Fruit fly (Drosophila melanogaster) whole organism, embryonic: ENCODE results near the gene alpha4GT2.
A peak's percentile ranks its signal among the peaks of the same experiment; 100 is the strongest.

Source experiments
- CG10147 ChIP-seq: fragments of 200-800 bp; sonication (Bioruptor generic); optimal IDR thresholded peaks from 2 replicates; lab custom pipeline; 2019; ENCODE audit warnings: missing biosample characterization, mild to moderate bottlenecking, missing genetic modification characterization, moderate library complexity
- CG11398 ChIP-seq: fragments of 200-800 bp; sonication (Bioruptor generic); optimal IDR thresholded peaks from 2 replicates; lab custom pipeline; 2016; ENCODE audit warnings: missing biosample characterization, missing genetic modification characterization
- CG12299 ChIP-seq: fragments of 200-800 bp; sonication (Bioruptor generic); optimal IDR thresholded peaks from 2 replicates; lab custom pipeline; 2018; ENCODE audit warnings: missing biosample characterization, mild to moderate bottlenecking, missing genetic modification characterization
- CG13296 ChIP-seq: fragments of 200-800 bp; sonication (Bioruptor generic); optimal IDR thresholded peaks from 3 replicates; lab custom pipeline; 2018; ENCODE audit warnings: missing biosample characterization, mild to moderate bottlenecking, missing genetic modification characterization
- CG13775 ChIP-seq: fragments of 200-800 bp; sonication (Bioruptor generic); optimal IDR thresholded peaks from 3 replicates; lab custom pipeline; 2017; ENCODE audit warnings: missing biosample characterization, mild to moderate bottlenecking, missing genetic modification characterization
- CG14050 ChIP-seq: fragments of 200-800 bp; sonication (Bioruptor generic); IDR thresholded peaks from 3 replicates; pipeline ENCODE4 v1.3.6; 2022; ENCODE audit warnings: missing biosample characterization, missing genetic modification characterization
- CG14965 ChIP-seq: fragments of 200-800 bp; sonication (Bioruptor generic); optimal IDR thresholded peaks from 2 replicates; lab custom pipeline; 2016; ENCODE audit warnings: missing biosample characterization, missing genetic modification characterization, borderline replicate concordance
- CG15269 ChIP-seq: fragments of 200-800 bp; sonication (Bioruptor generic); optimal IDR thresholded peaks from 2 replicates; lab custom pipeline; 2018; ENCODE audit warnings: missing biosample characterization, mild to moderate bottlenecking, missing genetic modification characterization, moderate library complexity
- CG16863 ChIP-seq: fragments of 200-800 bp; sonication (Bioruptor generic); optimal IDR thresholded peaks from 3 replicates; lab custom pipeline; 2016; ENCODE audit warnings: missing biosample characterization, missing genetic modification characterization
- CG17328 ChIP-seq: fragments of 200-800 bp; sonication (Bioruptor generic); IDR thresholded peaks from 2 replicates; pipeline ENCODE4 v1.3.6; 2022; ENCODE audit warnings: missing biosample characterization, missing genetic modification characterization
- CG17385 ChIP-seq: fragments of 200-800 bp; sonication (Bioruptor generic); optimal IDR thresholded peaks from 3 replicates; lab custom pipeline; 2018; ENCODE audit warnings: missing biosample characterization, mild to moderate bottlenecking, missing genetic modification characterization
- CG2875 ChIP-seq: fragments of 200-800 bp; sonication (Bioruptor generic); optimal IDR thresholded peaks from 2 replicates; lab custom pipeline; 2017; ENCODE audit warnings: missing biosample characterization, mild to moderate bottlenecking, missing genetic modification characterization, missing genetic modification reagents
- CG31441 ChIP-seq: fragments of 200-800 bp; sonication (Bioruptor generic); IDR thresholded peaks from 2 replicates; pipeline ENCODE4 v1.3.6; 2022; ENCODE audit warnings: missing biosample characterization, missing genetic modification characterization
- CG32767 ChIP-seq: fragments of 200-800 bp; sonication (Bioruptor generic); IDR thresholded peaks from 2 replicates; pipeline ENCODE4 v1.3.6; 2022; ENCODE audit warnings: missing biosample characterization, missing genetic modification characterization
- CG32772 ChIP-seq: fragments of 200-800 bp; sonication (Bioruptor generic); IDR thresholded peaks from 2 replicates; pipeline ENCODE4 v1.3.6; 2022; ENCODE audit warnings: missing biosample characterization, missing genetic modification characterization
- CG33213 ChIP-seq: fragments of 200-800 bp; sonication (Bioruptor generic); optimal IDR thresholded peaks from 3 replicates; lab custom pipeline; 2016; ENCODE audit warnings: missing biosample characterization, missing genetic modification characterization
- CG33557 ChIP-seq: fragments of 200-800 bp; sonication (Bioruptor generic); optimal IDR thresholded peaks from 2 replicates; lab custom pipeline; 2019; ENCODE audit warnings: missing biosample characterization, mild to moderate bottlenecking, missing genetic modification characterization, moderate library complexity
- CG3726 ChIP-seq: fragments of 200-800 bp; sonication (Bioruptor generic); IDR thresholded peaks from 3 replicates; pipeline ENCODE4, ENCODE4 v1.3.6; 2022; ENCODE audit warnings: missing biosample characterization, missing genetic modification characterization
- CG5953 ChIP-seq: fragments of 200-800 bp; sonication (Bioruptor generic); IDR thresholded peaks from 2 replicates; pipeline ENCODE4 v1.3.6; 2022; ENCODE audit warnings: missing biosample characterization, missing genetic modification characterization
- CG6272 ChIP-seq: fragments of 200-800 bp; sonication (Bioruptor generic); IDR thresholded peaks from 2 replicates; pipeline ENCODE4 v1.3.6; 2022; ENCODE audit warnings: missing biosample characterization, missing genetic modification characterization
- CG6683 ChIP-seq: fragments of 200-800 bp; sonication (Bioruptor generic); optimal IDR thresholded peaks from 2 replicates; lab custom pipeline; 2017; ENCODE audit warnings: missing biosample characterization, mild to moderate bottlenecking, missing genetic modification characterization, missing genetic modification reagents
- CG6791 ChIP-seq: fragments of 200-800 bp; sonication (Bioruptor generic); IDR thresholded peaks from 3 replicates; pipeline ENCODE4 v1.3.6; 2022; ENCODE audit warnings: missing biosample characterization, missing genetic modification characterization; ENCODE audit not compliant: partially characterized antibody
- CG8281 ChIP-seq: fragments of 200-800 bp; sonication (Bioruptor generic); optimal IDR thresholded peaks from 2 replicates; lab custom pipeline; 2018; ENCODE audit warnings: missing biosample characterization, mild to moderate bottlenecking, missing genetic modification characterization, moderate library complexity
- CkIIα-i1 ChIP-seq: fragments of 200-800 bp; sonication (Bioruptor generic); IDR thresholded peaks from 2 replicates; pipeline ENCODE4 v1.3.6; 2022; ENCODE audit warnings: missing biosample characterization, missing genetic modification characterization
- D19B ChIP-seq: fragments of 200-800 bp; sonication (Bioruptor generic); optimal IDR thresholded peaks from 2 replicates; lab custom pipeline; 2017; ENCODE audit warnings: missing biosample characterization, mild to moderate bottlenecking, missing genetic modification characterization
- Deaf1 ChIP-seq: fragments of 200-800 bp; optimal IDR thresholded peaks from 3 replicates; lab custom pipeline; 2019; ENCODE audit warnings: missing biosample characterization, mild to moderate bottlenecking, missing genetic modification characterization, moderate library complexity
- Dfd ChIP-seq, 2 experiments: fragments of >200 bp; optimal IDR thresholded peaks; 2 replicates each; lab custom pipeline; 2017; ENCODE audit warnings: missing biosample characterization in 2 of 2, missing genetic modification characterization in 2 of 2
- Hsf ChIP-seq: fragments of 200-800 bp; sonication (Bioruptor generic); optimal IDR thresholded peaks from 3 replicates; lab custom pipeline; 2016; ENCODE audit warnings: missing biosample characterization, missing genetic modification characterization
- Mrtf ChIP-seq: fragments of 200-800 bp; sonication (Bioruptor generic); IDR thresholded peaks from 3 replicates; pipeline ENCODE4 v1.3.6; 2022; ENCODE audit warnings: missing biosample characterization, missing genetic modification characterization
- Sry-β ChIP-seq: fragments of 200-800 bp; sonication (Bioruptor generic); optimal IDR thresholded peaks from 2 replicates; lab custom pipeline; 2018; ENCODE audit warnings: missing biosample characterization, mild to moderate bottlenecking, missing genetic modification characterization, moderate library complexity
- Xrp1 ChIP-seq: fragments of 200-800 bp; sonication (Bioruptor generic); IDR thresholded peaks from 2 replicates; pipeline ENCODE4 v1.3.6; 2022; ENCODE audit warnings: missing biosample characterization, missing genetic modification characterization
- cato ChIP-seq: fragments of 200-800 bp; sonication (Bioruptor generic); optimal IDR thresholded peaks from 2 replicates; lab custom pipeline; 2016; ENCODE audit warnings: missing biosample characterization, missing genetic modification characterization, borderline replicate concordance
- caup ChIP-seq: fragments of 200-800 bp; sonication (Bioruptor generic); optimal IDR thresholded peaks from 3 replicates; lab custom pipeline; 2017; ENCODE audit warnings: missing biosample characterization, mild to moderate bottlenecking, missing genetic modification characterization, moderate library complexity; ENCODE audit not compliant: severe bottlenecking
- corto ChIP-seq: fragments of 200-800 bp; sonication (Bioruptor generic); optimal IDR thresholded peaks from 2 replicates; lab custom pipeline; 2016; ENCODE audit warnings: missing biosample characterization, mild to moderate bottlenecking, missing genetic modification characterization, moderate library complexity
- danr ChIP-seq: fragments of 200-800 bp; sonication (Bioruptor generic); IDR thresholded peaks from 2 replicates; pipeline ENCODE4 v1.3.6; 2022; ENCODE audit warnings: missing biosample characterization, missing genetic modification characterization
- en ChIP-seq: fragments of 200-800 bp; sonication (Bioruptor generic); optimal IDR thresholded peaks from 2 replicates; lab custom pipeline; 2016; ENCODE audit warnings: missing biosample characterization, missing genetic modification characterization
- fd64A ChIP-seq: fragments of 200-800 bp; sonication (Bioruptor generic); optimal IDR thresholded peaks from 3 replicates; lab custom pipeline; 2018; ENCODE audit warnings: missing biosample characterization, mild to moderate bottlenecking, missing genetic modification characterization
- fd96Cb ChIP-seq: fragments of 200-800 bp; sonication (Bioruptor generic); optimal IDR thresholded peaks from 2 replicates; lab custom pipeline; 2018; ENCODE audit warnings: missing biosample characterization, mild to moderate bottlenecking, missing genetic modification characterization, moderate library complexity
- jigr1 ChIP-seq: fragments of 200-800 bp; sonication (Bioruptor generic); IDR thresholded peaks from 3 replicates; pipeline ENCODE4 v1.3.6; 2022; ENCODE audit warnings: missing biosample characterization, missing genetic modification characterization
- kah ChIP-seq: fragments of 200-800 bp; sonication (Bioruptor generic); optimal IDR thresholded peaks from 2 replicates; lab custom pipeline; 2018; ENCODE audit warnings: missing biosample characterization, mild to moderate bottlenecking, missing genetic modification characterization
- lmd ChIP-seq: fragments of 200-800 bp; sonication (Bioruptor generic); IDR thresholded peaks from 2 replicates; pipeline ENCODE4 v1.3.6; 2022; ENCODE audit warnings: missing biosample characterization, missing genetic modification characterization
- org-1 ChIP-seq: fragments of 200-800 bp; sonication (Bioruptor generic); optimal IDR thresholded peaks from 2 replicates; lab custom pipeline; 2017; ENCODE audit warnings: missing biosample characterization, missing genetic modification characterization
- prd ChIP-seq, 3 experiments: fragments of >200 bp in 2 of 3; fragments of 200-800 bp in 1 of 3; sonication (Bioruptor generic) in 1 of 3; optimal IDR thresholded peaks in 2 of 3; IDR thresholded peaks in 1 of 3; 2 replicates in 2 of 3; 3 replicates in 1 of 3; pipeline versions ENCODE4 v1.3.6 to Lab custom; 2017 to 2022; ENCODE audit warnings: missing biosample characterization in 1 of 3, missing genetic modification characterization in 1 of 3
- salm ChIP-seq: fragments of 200-800 bp; sonication (Bioruptor generic); optimal IDR thresholded peaks from 2 replicates; lab custom pipeline; 2018; ENCODE audit warnings: missing biosample characterization, mild to moderate bottlenecking, missing genetic modification characterization
- sima ChIP-seq: fragments of 200-800 bp; sonication (Bioruptor generic); optimal IDR thresholded peaks from 2 replicates; lab custom pipeline; 2016; ENCODE audit warnings: missing biosample characterization, missing genetic modification characterization
- tin ChIP-seq: fragments of 200-800 bp; sonication (Bioruptor generic); optimal IDR thresholded peaks from 3 replicates; lab custom pipeline; 2016; ENCODE audit warnings: missing biosample characterization, missing genetic modification characterization
- tna ChIP-seq: fragments of 200-800 bp; sonication (Bioruptor generic); IDR thresholded peaks from 2 replicates; pipeline ENCODE4 v1.3.6; 2022; ENCODE audit warnings: missing biosample characterization, missing genetic modification characterization; ENCODE audit not compliant: partially characterized antibody
- unc-4 ChIP-seq: fragments of 200-800 bp; sonication (Bioruptor generic); IDR thresholded peaks from 2 replicates; pipeline ENCODE4 v1.3.6; 2022; ENCODE audit warnings: missing biosample characterization, missing genetic modification characterization; ENCODE audit not compliant: partially characterized antibody
- yki ChIP-seq: fragments of >200 bp; optimal IDR thresholded peaks from 3 replicates; lab custom pipeline; 2018
- z ChIP-seq: fragments of 200-800 bp; sonication (Bioruptor generic); IDR thresholded peaks from 3 replicates; pipeline ENCODE4 v1.3.6; 2022; ENCODE audit warnings: missing biosample characterization, missing genetic modification characterization
- zfh1 ChIP-seq: fragments of 200-800 bp; sonication (Bioruptor generic); IDR thresholded peaks from 3 replicates; pipeline ENCODE4 v1.3.6; 2022; ENCODE audit warnings: missing biosample characterization, missing genetic modification characterization

Gene alpha4GT2

DNA sequence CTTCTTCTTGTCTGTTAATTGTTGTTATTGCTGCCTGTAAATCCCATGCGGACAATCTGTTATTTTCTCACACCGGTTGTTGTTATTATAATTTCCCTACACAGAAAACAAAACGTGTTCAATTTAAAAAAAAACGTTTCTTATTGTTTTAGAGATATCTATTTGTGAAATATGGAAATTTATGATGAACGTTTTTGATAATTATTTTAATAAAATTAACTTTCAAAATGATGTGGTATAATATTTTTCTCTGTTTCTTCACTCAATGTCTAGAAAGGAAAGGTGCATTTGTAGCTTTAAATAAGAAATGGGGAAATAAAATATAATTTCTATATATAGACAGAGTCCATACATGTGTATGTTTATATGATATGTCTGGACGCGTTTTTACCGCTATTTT, 52.3 kb downstream of the alpha4GT2 start (continued):
- TF ChIP-seq CG15269 (tag; lab: Kevin White, UChicago): peak; percentile 61
- peak; percentile 35 for TF ChIP-seq cato (GFP tag; lab: Kevin White, UChicago)
- TF ChIP-seq CG3726 (GFP tag; lab: Robert Waterston, UW): no peak
- TF ChIP-seq unc-4 (GFP tag; lab: Robert Waterston, UW): no peak
- no peak for TF ChIP-seq Hsf
- no peak for TF ChIP-seq Dfd (GFP tag; optimal IDR thresholded peaks at IDR 0.05; lab: Kevin White, UChicago)
- TF ChIP-seq org-1 (GFP tag; lab: Kevin White, UChicago): peak; percentile 30
- TF ChIP-seq CG2875 (GFP tag; lab: Kevin White, UChicago): peak; percentile 65
- TF ChIP-seq en: no peak
- no peak for TF ChIP-seq caup
- no peak for TF ChIP-seq sima (GFP tag; lab: Kevin White, UChicago)
- peak; percentile 70 for TF ChIP-seq CG33557 (GFP tag; lab: Kevin White, UChicago)
- TF ChIP-seq zfh1: peak; percentile 45; the same call in 1 of the 3 replicates
- TF ChIP-seq danr (GFP tag; lab: Robert Waterston, UW): no peak
- TF ChIP-seq CG31441 (GFP tag; lab: Robert Waterston, UW): peak; percentile 91
- peak; percentile 48 for TF ChIP-seq kah (GFP tag; lab: Kevin White, UChicago)
- TF ChIP-seq CG32772 (GFP tag; lab: Robert Waterston, UW): peak; percentile 47; the same call in 1 of the 2 replicates
- TF ChIP-seq CG17328: peak; percentile 78
- TF ChIP-seq Mrtf: no peak
- no peak for TF ChIP-seq jigr1 (GFP tag; lab: Robert Waterston, UW)
- no peak for TF ChIP-seq CG6272 (GFP tag; lab: Robert Waterston, UW)
- TF ChIP-seq CG14965: no peak
- TF ChIP-seq CG33213 (GFP tag; lab: Kevin White, UChicago): no peak
- TF ChIP-seq CG16863: peak; percentile 20
- TF ChIP-seq fd96Cb: peak; percentile 83
- TF ChIP-seq CG10147 (GFP tag; lab: Kevin White, UChicago): peak; percentile 49
- TF ChIP-seq CG8281 (tag; lab: Kevin White, UChicago): peak; percentile 1
- TF ChIP-seq D19B (GFP tag; lab: Kevin White, UChicago): no peak
- peak; percentile 74 for TF ChIP-seq CG32767 (GFP tag; lab: Robert Waterston, UW)
- no peak for TF ChIP-seq yki (lab: Kevin White, UChicago)
- no peak for TF ChIP-seq CG11398 (GFP tag; lab: Kevin White, UChicago)
- peak; percentile 38 for TF ChIP-seq Deaf1 (tag; lab: Kevin White, UChicago)
- peak; percentile 63 for TF ChIP-seq CG17385 (GFP tag; lab: Kevin White, UChicago)
- TF ChIP-seq prd (optimal IDR thresholded peaks at IDR 0.05; lab: Kevin White, UChicago): no peak
- no peak for TF ChIP-seq prd (GFP tag; IDR thresholded peaks at IDR 0.05; lab: Robert Waterston, UW)
- no peak for TF ChIP-seq CG6791 (GFP tag; lab: Robert Waterston, UW)
- TF ChIP-seq CG14050: peak; percentile 12; the same call in 1 of the 3 replicates
- no peak for TF ChIP-seq z (GFP tag; lab: Robert Waterston, UW)
- no peak for TF ChIP-seq CG5953 (GFP tag; lab: Robert Waterston, UW)
- TF ChIP-seq tin (GFP tag; lab: Kevin White, UChicago): peak; percentile 33
- peak; percentile 17 for TF ChIP-seq salm (tag; lab: Kevin White, UChicago)
- TF ChIP-seq lmd (GFP tag; lab: Robert Waterston, UW): peak; percentile 24; the same call in 1 of the 2 replicates
- peak; percentile 8 for TF ChIP-seq CG13775 (GFP tag; lab: Kevin White, UChicago)
- TF ChIP-seq Sry-β (GFP tag; lab: Kevin White, UChicago): no peak
- no peak for TF ChIP-seq fd64A (GFP tag; lab: Kevin White, UChicago)
- TF ChIP-seq tna (GFP tag; lab: Robert Waterston, UW): no peak
- no peak for TF ChIP-seq CG6683
- TF ChIP-seq CkIIα-i1: no peak
- TF ChIP-seq Xrp1 (GFP tag; lab: Robert Waterston, UW): peak; percentile 78
- TF ChIP-seq CG13296: peak; percentile 6
- TF ChIP-seq CG12299: peak; percentile 19
- no peak for TF ChIP-seq corto (GFP tag; lab: Kevin White, UChicago)
